Worm (Caenorhabditis elegans) whole organism, L2 larva: ENCODE data around the gene fbxo-11.2.

Experiments
- ama-1 ChIP-seq: fragments of 150-350 bp; optimal IDR thresholded peaks from 2 replicates; lab custom pipeline; 2018; ENCODE audit warnings: inconsistent platforms
- blmp-1 ChIP-seq: sonication (generic microtip); optimal IDR thresholded peaks from 2 replicates; lab custom pipeline; 2017; ENCODE audit warnings: missing genetic modification characterization, mild to moderate bottlenecking, missing compliant biosample characterization, antibody characterized with exemption, moderate library complexity; ENCODE audit not compliant: insufficient read depth
- snpc-4 ChIP-seq: fragments of 150-350 bp; optimal IDR thresholded peaks from 2 replicates; lab custom pipeline; 2014; ENCODE audit warnings: missing biosample characterization, missing genetic modification characterization

DNA sequence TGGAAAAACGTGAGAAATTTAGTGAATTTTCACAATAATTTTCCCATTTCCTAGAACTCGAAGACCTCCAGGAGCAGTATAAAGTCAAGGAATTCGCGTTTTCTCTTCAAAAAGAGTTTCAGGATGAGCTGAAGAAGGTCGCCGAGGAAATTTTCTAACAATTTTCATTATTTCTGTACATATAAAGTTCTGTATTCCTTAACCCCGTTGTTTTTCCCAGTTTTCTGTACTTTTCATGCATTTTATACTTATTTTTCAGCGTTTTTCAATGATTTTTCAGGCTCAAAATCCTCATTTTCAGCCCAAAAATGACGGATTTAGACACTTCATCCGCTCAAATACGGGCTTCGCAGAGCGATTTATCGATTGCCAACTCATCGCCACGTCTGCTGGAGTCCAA lies 28.1 kb upstream of the fbxo-11.2 start, which contains the start of gene par-2:
- TF ChIP-seq ama-1 (lab: Kevin White, UChicago) = no peak
- no peak for TF ChIP-seq snpc-4 (tag; lab: Kevin White, UChicago)
- no peak for TF ChIP-seq blmp-1
